Fruit fly (Drosophila melanogaster) whole organism, pupa: ENCODE results near the gene Sf3b5.

Experiments used
- CG13204 ChIP-seq: fragments of 200-800 bp; sonication (Bioruptor generic); optimal IDR thresholded peaks from 2 replicates; lab custom pipeline; 2018; ENCODE audit warnings: missing biosample characterization, mild to moderate bottlenecking, missing genetic modification characterization, moderate library complexity
- CG15710 ChIP-seq: fragments of 200-800 bp; sonication (Bioruptor generic); optimal IDR thresholded peaks from 2 replicates; lab custom pipeline; 2018; ENCODE audit warnings: missing biosample characterization, mild to moderate bottlenecking, missing genetic modification characterization, moderate library complexity
- CG32121 ChIP-seq: fragments of 200-800 bp; sonication (Bioruptor generic); IDR thresholded peaks from 2 replicates; pipeline ENCODE4 v1.3.6; 2022; ENCODE audit warnings: missing biosample characterization, missing genetic modification characterization
- CG8159 ChIP-seq: fragments of 200-800 bp; sonication (Bioruptor generic); optimal IDR thresholded peaks from 3 replicates; lab custom pipeline; 2018; ENCODE audit warnings: missing biosample characterization, mild to moderate bottlenecking, missing genetic modification characterization, moderate library complexity
- D1 ChIP-seq: fragments of 200-800 bp; sonication (Bioruptor generic); optimal IDR thresholded peaks from 2 replicates; lab custom pipeline; 2018; ENCODE audit warnings: missing biosample characterization, mild to moderate bottlenecking, missing genetic modification characterization, moderate library complexity
- EcR ChIP-seq: fragments of 200-800 bp; sonication (Bioruptor generic); optimal IDR thresholded peaks from 3 replicates; lab custom pipeline; 2019; ENCODE audit warnings: missing biosample characterization, missing genetic modification characterization, mild to moderate bottlenecking, moderate library complexity, missing genetic modification reagents
- Pif1B ChIP-seq: fragments of 200-800 bp; sonication (Bioruptor generic); optimal IDR thresholded peaks from 3 replicates; lab custom pipeline; 2016; ENCODE audit warnings: missing biosample characterization, missing genetic modification characterization
- fd96Ca ChIP-seq: fragments of 200-800 bp; sonication (Bioruptor generic); IDR thresholded peaks from 3 replicates; pipeline ENCODE4 v1.3.6; 2022; ENCODE audit warnings: missing biosample characterization, missing genetic modification characterization
- gl ChIP-seq: fragments of 200-800 bp; sonication (Bioruptor generic); optimal IDR thresholded peaks from 2 replicates; lab custom pipeline; 2018; ENCODE audit warnings: missing biosample characterization, mild to moderate bottlenecking, missing genetic modification characterization
- rn ChIP-seq: fragments of 200-800 bp; sonication (Bioruptor generic); IDR thresholded peaks from 2 replicates; pipeline ENCODE4 v1.3.6; 2022; ENCODE audit warnings: missing biosample characterization, missing genetic modification characterization

- TF ChIP-seq CG8159 (tag; lab: Kevin White, UChicago) (no peak), CG15710 (tag; lab: Kevin White, UChicago) (no peak), D1 (no peak), EcR (GFP tag; lab: Kevin White, UChicago) (no peak), CG13204 (GFP tag; lab: Kevin White, UChicago) (no peak), Pif1B (GFP tag; lab: Kevin White, UChicago) (no peak), gl (tag; lab: Kevin White, UChicago) (no peak), rn (GFP tag; lab: Robert Waterston, UW) (no peak), fd96Ca (no peak), CG32121 (GFP tag; lab: Robert Waterston, UW) (peak; percentile 46; the same call in 1 of the 2 replicates)
Observed at dm6 chr3R:8966598-8966997, 48.5 kb downstream of the Sf3b5 start.
